Fruit fly (Drosophila melanogaster) whole organism, embryonic: ENCODE measurements around the gene CG7650.

Experiments used
- Asciz ChIP-seq: fragments of 200-800 bp; sonication (Bioruptor generic); optimal IDR thresholded peaks from 2 replicates; lab custom pipeline; 2017; ENCODE audit warnings: missing biosample characterization, mild to moderate bottlenecking, missing genetic modification characterization, missing genetic modification reagents
- Bgb ChIP-seq: fragments of 200-800 bp; sonication (Bioruptor generic); IDR thresholded peaks from 2 replicates; pipeline ENCODE4 v1.3.6; 2022; ENCODE audit warnings: missing biosample characterization, missing genetic modification characterization; ENCODE audit not compliant: partially characterized antibody
- Bteb2 ChIP-seq: fragments of 200-800 bp; sonication (Bioruptor generic); optimal IDR thresholded peaks from 2 replicates; lab custom pipeline; 2016; ENCODE audit warnings: missing biosample characterization, missing genetic modification characterization
- CG10654 ChIP-seq: fragments of 200-800 bp; sonication (Bioruptor generic); optimal IDR thresholded peaks from 2 replicates; lab custom pipeline; 2016; ENCODE audit warnings: missing biosample characterization, missing genetic modification characterization
- CG11695 ChIP-seq: fragments of 200-800 bp; sonication (Bioruptor generic); IDR thresholded peaks from 3 replicates; pipeline ENCODE4 v1.3.6; 2022; ENCODE audit warnings: missing biosample characterization, missing genetic modification characterization
- CG13123 ChIP-seq: fragments of 200-800 bp; sonication (Bioruptor generic); optimal IDR thresholded peaks from 2 replicates; lab custom pipeline; 2016; ENCODE audit warnings: missing biosample characterization, missing genetic modification characterization
- CG13894 ChIP-seq: fragments of 200-800 bp; sonication (Bioruptor generic); optimal IDR thresholded peaks from 3 replicates; lab custom pipeline; 2018; ENCODE audit warnings: missing biosample characterization, mild to moderate bottlenecking, missing genetic modification characterization, moderate library complexity
- CG14710 ChIP-seq: fragments of 200-800 bp; sonication (Bioruptor generic); optimal IDR thresholded peaks from 3 replicates; lab custom pipeline; 2019; ENCODE audit warnings: missing biosample characterization, mild to moderate bottlenecking, missing genetic modification characterization, moderate library complexity
- CG15479 ChIP-seq: fragments of 200-800 bp; sonication (Bioruptor generic); optimal IDR thresholded peaks from 3 replicates; lab custom pipeline; 2019; ENCODE audit warnings: missing biosample characterization, mild to moderate bottlenecking, missing genetic modification characterization, moderate library complexity
- CG15514 ChIP-seq: fragments of 200-800 bp; sonication (Bioruptor generic); optimal IDR thresholded peaks from 3 replicates; lab custom pipeline; 2017; ENCODE audit warnings: missing biosample characterization, missing genetic modification characterization, mild to moderate bottlenecking, moderate library complexity, missing genetic modification reagents
- CG1647 ChIP-seq: fragments of 200-800 bp; sonication (Bioruptor generic); optimal IDR thresholded peaks from 3 replicates; lab custom pipeline; 2016; ENCODE audit warnings: missing biosample characterization, missing genetic modification characterization
- CG17361 ChIP-seq: fragments of 200-800 bp; sonication (Bioruptor generic); IDR thresholded peaks from 3 replicates; pipeline ENCODE4 v1.3.6; 2022; ENCODE audit warnings: missing biosample characterization, missing genetic modification characterization
- CG18764 ChIP-seq: fragments of 200-800 bp; sonication (Bioruptor generic); optimal IDR thresholded peaks from 3 replicates; lab custom pipeline; 2016; ENCODE audit warnings: missing biosample characterization, missing genetic modification characterization
- CG30403 ChIP-seq: fragments of 200-800 bp; sonication (Bioruptor generic); optimal IDR thresholded peaks from 3 replicates; lab custom pipeline; 2016; ENCODE audit warnings: missing biosample characterization, missing genetic modification characterization
- CG32532 ChIP-seq: fragments of 200-800 bp; sonication (Bioruptor generic); IDR thresholded peaks from 2 replicates; pipeline ENCODE4 v1.3.6; 2022; ENCODE audit warnings: missing biosample characterization, missing genetic modification characterization
- CG3838 ChIP-seq: fragments of 200-800 bp; sonication (Bioruptor generic); optimal IDR thresholded peaks from 3 replicates; lab custom pipeline; 2016; ENCODE audit warnings: missing biosample characterization, missing genetic modification characterization
- CG4730 ChIP-seq: fragments of 200-800 bp; sonication (Bioruptor generic); IDR thresholded peaks from 2 replicates; pipeline ENCODE4 v1.3.6; 2022; ENCODE audit warnings: missing biosample characterization, missing genetic modification characterization
- CG4854 ChIP-seq: fragments of 200-800 bp; sonication (Bioruptor generic); optimal IDR thresholded peaks from 2 replicates; lab custom pipeline; 2016; ENCODE audit warnings: missing biosample characterization, missing genetic modification characterization, inconsistent platforms
- CG5245 ChIP-seq: fragments of 200-800 bp; sonication (Bioruptor generic); optimal IDR thresholded peaks from 3 replicates; lab custom pipeline; 2016; ENCODE audit warnings: missing biosample characterization, missing genetic modification characterization
- CG6791 ChIP-seq: fragments of 200-800 bp; sonication (Bioruptor generic); IDR thresholded peaks from 3 replicates; pipeline ENCODE4 v1.3.6; 2022; ENCODE audit warnings: missing biosample characterization, missing genetic modification characterization; ENCODE audit not compliant: partially characterized antibody
- CG7987 ChIP-seq: fragments of 200-800 bp; sonication (Bioruptor generic); optimal IDR thresholded peaks from 2 replicates; lab custom pipeline; 2018; ENCODE audit warnings: missing biosample characterization, mild to moderate bottlenecking, missing genetic modification characterization, moderate library complexity
- CG9609 ChIP-seq: fragments of 200-800 bp; sonication (Bioruptor generic); optimal IDR thresholded peaks from 3 replicates; lab custom pipeline; 2016; ENCODE audit warnings: missing biosample characterization, missing genetic modification characterization
- Doc3 ChIP-seq: fragments of 200-800 bp; sonication (Bioruptor generic); IDR thresholded peaks from 3 replicates; pipeline ENCODE4 v1.3.6; 2022; ENCODE audit warnings: missing biosample characterization, missing genetic modification characterization; ENCODE audit not compliant: partially characterized antibody
- Dref ChIP-seq: fragments of 200-800 bp; sonication (Bioruptor generic); IDR thresholded peaks from 2 replicates; pipeline ENCODE4 v1.3.6; 2022; ENCODE audit warnings: missing biosample characterization, missing genetic modification characterization
- E2f2 ChIP-seq: fragments of 200-800 bp; sonication (Bioruptor generic); IDR thresholded peaks from 2 replicates; pipeline ENCODE4 v1.3.6; 2022; ENCODE audit warnings: missing biosample characterization, missing genetic modification characterization
- Elba2 ChIP-seq: fragments of 200-800 bp; sonication (Bioruptor generic); optimal IDR thresholded peaks from 3 replicates; lab custom pipeline; 2016; ENCODE audit warnings: missing biosample characterization, missing genetic modification characterization
- HLH3B ChIP-seq: fragments of 200-800 bp; sonication (Bioruptor generic); IDR thresholded peaks from 2 replicates; pipeline ENCODE4 v1.3.6; 2022; ENCODE audit warnings: missing biosample characterization, missing genetic modification characterization
- MTF-1 ChIP-seq: fragments of 200-800 bp; sonication (Bioruptor generic); optimal IDR thresholded peaks from 2 replicates; lab custom pipeline; 2018; ENCODE audit warnings: missing biosample characterization, mild to moderate bottlenecking, missing genetic modification characterization, borderline replicate concordance
- NFAT ChIP-seq: fragments of 200-800 bp; sonication (Bioruptor generic); IDR thresholded peaks from 2 replicates; pipeline ENCODE4 v1.3.6; 2022; ENCODE audit warnings: missing biosample characterization, missing genetic modification characterization
- Scr ChIP-seq: fragments of 200-800 bp; sonication (Bioruptor generic); IDR thresholded peaks from 2 replicates; pipeline ENCODE4 v1.3.6; 2022; ENCODE audit warnings: missing biosample characterization, missing genetic modification characterization; ENCODE audit not compliant: partially characterized antibody
- Sox100B ChIP-seq: fragments of 200-800 bp; sonication (Bioruptor generic); optimal IDR thresholded peaks from 3 replicates; lab custom pipeline; 2018; ENCODE audit warnings: missing biosample characterization, mild to moderate bottlenecking, missing genetic modification characterization
- Sry-β ChIP-seq: fragments of 200-800 bp; sonication (Bioruptor generic); optimal IDR thresholded peaks from 2 replicates; lab custom pipeline; 2018; ENCODE audit warnings: missing biosample characterization, mild to moderate bottlenecking, missing genetic modification characterization, moderate library complexity
- Trl ChIP-seq, 3 experiments: fragments of >200 bp in 2 of 3; fragments of 200-800 bp in 1 of 3; sonication (Bioruptor generic) in 1 of 3; optimal IDR thresholded peaks; 2 replicates in 1 of 3; 3 replicates in 2 of 3; lab custom pipeline; 2016 to 2017; ENCODE audit warnings: missing biosample characterization in 1 of 3, missing genetic modification characterization in 1 of 3
- Xbp1 ChIP-seq: fragments of 200-800 bp; sonication (Bioruptor generic); optimal IDR thresholded peaks from 3 replicates; lab custom pipeline; 2016; ENCODE audit warnings: missing biosample characterization, mild to moderate bottlenecking, missing genetic modification characterization
- YL-1 ChIP-seq: fragments of 200-800 bp; sonication (Bioruptor generic); optimal IDR thresholded peaks from 3 replicates; lab custom pipeline; 2017; ENCODE audit warnings: missing biosample characterization, mild to moderate bottlenecking, missing genetic modification characterization
- ara ChIP-seq: fragments of 200-800 bp; sonication (Bioruptor generic); IDR thresholded peaks from 2 replicates; pipeline ENCODE4 v1.3.6; 2022; ENCODE audit warnings: missing biosample characterization, missing genetic modification characterization
- chn ChIP-seq: fragments of 200-800 bp; sonication (Bioruptor generic); optimal IDR thresholded peaks from 2 replicates; lab custom pipeline; 2016; ENCODE audit warnings: missing biosample characterization, missing genetic modification characterization
- corto ChIP-seq: fragments of 200-800 bp; sonication (Bioruptor generic); optimal IDR thresholded peaks from 2 replicates; lab custom pipeline; 2016; ENCODE audit warnings: missing biosample characterization, mild to moderate bottlenecking, missing genetic modification characterization, moderate library complexity
- da ChIP-seq: fragments of 200-800 bp; sonication (Bioruptor generic); optimal IDR thresholded peaks from 2 replicates; lab custom pipeline; 2016; ENCODE audit warnings: missing biosample characterization, missing genetic modification characterization
- dati ChIP-seq: fragments of 200-800 bp; sonication (Bioruptor generic); IDR thresholded peaks from 2 replicates; pipeline ENCODE4 v1.3.6; 2022; ENCODE audit warnings: missing biosample characterization, missing genetic modification characterization
- her ChIP-seq: fragments of 200-800 bp; sonication (Bioruptor generic); optimal IDR thresholded peaks from 2 replicates; lab custom pipeline; 2016; ENCODE audit warnings: missing biosample characterization, missing genetic modification characterization
- kah ChIP-seq: fragments of 200-800 bp; sonication (Bioruptor generic); optimal IDR thresholded peaks from 2 replicates; lab custom pipeline; 2018; ENCODE audit warnings: missing biosample characterization, mild to moderate bottlenecking, missing genetic modification characterization
- phol ChIP-seq: fragments of 200-800 bp; sonication (Bioruptor generic); optimal IDR thresholded peaks from 3 replicates; lab custom pipeline; 2018; ENCODE audit warnings: missing biosample characterization, mild to moderate bottlenecking, missing genetic modification characterization, moderate library complexity
- row ChIP-seq: fragments of 200-800 bp; sonication (Bioruptor generic); IDR thresholded peaks from 3 replicates; pipeline ENCODE4 v1.3.6; 2022; ENCODE audit warnings: missing biosample characterization, missing genetic modification characterization
- sisA ChIP-seq: fragments of 200-800 bp; sonication (Bioruptor generic); IDR thresholded peaks from 2 replicates; pipeline ENCODE4 v1.3.6; 2022; ENCODE audit warnings: missing biosample characterization, missing genetic modification characterization
- slbo ChIP-seq: fragments of 200-800 bp; sonication (Bioruptor generic); IDR thresholded peaks from 2 replicates; pipeline ENCODE4 v1.3.6; 2022; ENCODE audit warnings: missing biosample characterization, missing genetic modification characterization
- sr ChIP-seq: fragments of 200-800 bp; sonication (Bioruptor generic); IDR thresholded peaks from 3 replicates; pipeline ENCODE4 v1.3.6; 2022; ENCODE audit warnings: missing biosample characterization, missing genetic modification characterization
- unc-4 ChIP-seq: fragments of 200-800 bp; sonication (Bioruptor generic); IDR thresholded peaks from 2 replicates; pipeline ENCODE4 v1.3.6; 2022; ENCODE audit warnings: missing biosample characterization, missing genetic modification characterization; ENCODE audit not compliant: partially characterized antibody
- vfl ChIP-seq: fragments of 200-800 bp; sonication (Bioruptor generic); optimal IDR thresholded peaks from 2 replicates; lab custom pipeline; 2016; ENCODE audit warnings: missing biosample characterization, missing genetic modification characterization

CG7650 gene

dm6 chr3L:15565829-15566433 is 44.3 kb downstream of the CG7650 start, which contains the start of gene dop (continued):
- TF ChIP-seq CG18764 (GFP tag; lab: Kevin White, UChicago), result peak; percentile 13
- TF ChIP-seq Doc3 (GFP tag; lab: Robert Waterston, UW), result peak; percentile 37; the same call in 1 of the 3 replicates
- TF ChIP-seq ara (GFP tag; lab: Robert Waterston, UW), result no peak
- no peak for TF ChIP-seq da (GFP tag; lab: Kevin White, UChicago)
- peak; percentile 58; the same call in 2 of the 3 replicates for TF ChIP-seq row (GFP tag; lab: Robert Waterston, UW)
- TF ChIP-seq CG15479 (GFP tag; lab: Kevin White, UChicago), result no peak
- TF ChIP-seq CG9609 (GFP tag; lab: Kevin White, UChicago), result no peak
- no peak for TF ChIP-seq CG10654 (GFP tag; lab: Kevin White, UChicago)
- peak; percentile 24 for TF ChIP-seq YL-1 (GFP tag; lab: Kevin White, UChicago)
- peak; percentile 9 for TF ChIP-seq CG13894 (tag; lab: Kevin White, UChicago)
- no peak for TF ChIP-seq CG4854
- TF ChIP-seq her (GFP tag; lab: Kevin White, UChicago), result peak; percentile 35
- TF ChIP-seq CG3838 (GFP tag; lab: Kevin White, UChicago), result no peak
- TF ChIP-seq Bgb (GFP tag; lab: Robert Waterston, UW), result peak; percentile 64; the same call in 1 of the 2 replicates
- TF ChIP-seq CG13123 (GFP tag; lab: Kevin White, UChicago), result no peak
- TF ChIP-seq CG32532, result peak; percentile 49; the same call in 1 of the 2 replicates
- no peak for TF ChIP-seq CG7987 (GFP tag; lab: Kevin White, UChicago)
- peak; percentile 34; the same call in 1 of the 2 replicates for TF ChIP-seq slbo (GFP tag; lab: Robert Waterston, UW)
- no peak for TF ChIP-seq Bteb2 (GFP tag; lab: Kevin White, UChicago)
- no peak for TF ChIP-seq HLH3B
- peak; percentile 78; the same call in 2 of the 3 replicates for TF ChIP-seq sr (GFP tag; lab: Robert Waterston, UW)
- peak; percentile 14 for TF ChIP-seq chn
- TF ChIP-seq CG14710 (tag; lab: Kevin White, UChicago), result peak; percentile 61
- no peak for TF ChIP-seq Trl (optimal IDR thresholded peaks at IDR 0.05; lab: Kevin White, UChicago)
- peak; percentile 15 for TF ChIP-seq Trl (GFP tag; optimal IDR thresholded peaks at IDR 0.05; lab: Kevin White, UChicago)
- no peak for TF ChIP-seq Asciz (GFP tag; lab: Kevin White, UChicago)
- TF ChIP-seq Xbp1 (GFP tag; lab: Kevin White, UChicago), result peak; percentile 25
- peak; percentile 73 for TF ChIP-seq Dref (GFP tag; lab: Robert Waterston, UW)
- no peak for TF ChIP-seq CG11695 (GFP tag; lab: Robert Waterston, UW)
- TF ChIP-seq CG15514 (GFP tag; lab: Kevin White, UChicago), result peak; percentile 61
- TF ChIP-seq CG17361 (GFP tag; lab: Robert Waterston, UW), result no peak
- TF ChIP-seq vfl (GFP tag; lab: Kevin White, UChicago), result peak; percentile 7
- no peak for TF ChIP-seq NFAT
- TF ChIP-seq unc-4 (GFP tag; lab: Robert Waterston, UW), result peak; percentile 70
- no peak for TF ChIP-seq Sox100B (GFP tag; lab: Kevin White, UChicago)
- no peak for TF ChIP-seq kah (GFP tag; lab: Kevin White, UChicago)
- no peak for TF ChIP-seq CG4730 (GFP tag; lab: Robert Waterston, UW)
- TF ChIP-seq Scr (GFP tag; lab: Robert Waterston, UW), result peak; percentile 71
- TF ChIP-seq MTF-1 (GFP tag; lab: Kevin White, UChicago), result no peak
- TF ChIP-seq CG6791 (GFP tag; lab: Robert Waterston, UW), result peak; percentile 52; the same call in 2 of the 3 replicates
- peak; percentile 49 for TF ChIP-seq corto (GFP tag; lab: Kevin White, UChicago)
- peak; percentile 89 for TF ChIP-seq Elba2
- TF ChIP-seq dati (GFP tag; lab: Robert Waterston, UW), result no peak
- TF ChIP-seq E2f2 (GFP tag; lab: Robert Waterston, UW), result peak; percentile 88
- no peak for TF ChIP-seq sisA (GFP tag; lab: Robert Waterston, UW)
- no peak for TF ChIP-seq CG5245 (GFP tag; lab: Kevin White, UChicago)
- TF ChIP-seq Sry-β (GFP tag; lab: Kevin White, UChicago), result peak; percentile 27
- no peak for TF ChIP-seq CG1647
- TF ChIP-seq CG30403 (GFP tag; lab: Kevin White, UChicago), result peak; percentile 23
- peak; percentile 43 for TF ChIP-seq phol (tag; lab: Kevin White, UChicago)
